Worm (Caenorhabditis elegans): ENCODE measurements around the gene W03F9.4.
A peak's percentile ranks its signal among the peaks of the same experiment; 100 is the strongest.

Gene W03F9.4

DNA sequence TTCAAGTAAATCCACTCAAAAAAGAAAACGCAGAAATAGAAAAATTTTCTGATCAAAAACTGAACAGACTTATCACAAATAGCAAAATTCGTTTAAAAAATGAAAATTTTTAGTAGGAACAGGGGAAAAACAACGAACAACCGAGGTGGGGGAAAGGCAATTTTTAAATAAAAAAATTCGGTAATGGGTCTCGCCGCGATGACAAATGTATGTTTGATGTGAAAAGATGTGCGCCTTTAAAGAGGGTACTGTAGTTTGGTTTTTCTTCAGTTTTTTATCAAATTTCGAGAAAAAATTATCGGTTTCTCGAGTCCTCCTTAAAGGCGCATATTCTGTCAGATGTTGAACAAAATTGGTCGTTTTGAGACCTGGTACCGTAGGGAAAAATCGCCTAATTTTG lies 27.3 kb downstream of the W03F9.4 start:
- no peak for TF ChIP-seq unc-3 (GFP tag; conservative IDR thresholded peaks at IDR 0.05)
- no peak for TF ChIP-seq unc-3 (tag; optimal IDR thresholded peaks at IDR 0.05)
- no peak for TF ChIP-seq sdc-2 (tag; optimal IDR thresholded peaks at IDR 0.05)
- TF ChIP-seq ceh-22 (tag; optimal IDR thresholded peaks at IDR 0.05): no peak
- no peak for TF ChIP-seq rnt-1 (tag; optimal IDR thresholded peaks at IDR 0.05)
- TF ChIP-seq K09A11.1 (tag; optimal IDR thresholded peaks at IDR 0.05; ENCODE audit: insufficient read depth): no peak

DNA sequence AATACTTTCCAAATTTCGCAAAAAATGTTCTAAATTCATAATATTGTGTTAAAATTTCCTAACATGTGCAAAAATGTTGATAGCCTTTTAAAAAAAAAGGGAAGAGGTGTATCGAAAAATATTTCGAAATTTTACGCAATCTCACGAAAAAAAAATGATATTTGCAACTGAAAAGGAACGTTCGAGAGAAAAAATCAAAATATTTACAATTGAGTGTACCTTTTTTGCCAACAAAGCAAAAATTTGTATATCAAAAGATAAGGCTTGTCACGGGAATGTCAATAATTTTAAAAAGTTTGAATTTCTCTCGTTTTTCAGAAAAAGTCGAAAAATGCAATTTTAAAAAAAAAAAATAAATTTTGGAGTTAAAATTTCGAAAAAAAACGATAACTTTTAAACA lies 27.7 kb downstream of the W03F9.4 start:
- TF ChIP-seq ahr-1 (tag; optimal IDR thresholded peaks at IDR 0.05) (no peak), ceh-19 (GFP tag; optimal IDR thresholded peaks at IDR 0.05) (no peak), C08G9.2 (tag; optimal IDR thresholded peaks at IDR 0.05) (no peak), pag-3 (tag; optimal IDR thresholded peaks at IDR 0.05; ENCODE audit: borderline replicate concordance) (no peak), T23F11.4 (GFP tag; optimal IDR thresholded peaks at IDR 0.05) (no peak), unc-42 (tag; optimal IDR thresholded peaks at IDR 0.05) (no peak), fkh-10 (GFP tag; optimal IDR thresholded peaks at IDR 0.05) (no peak), rnt-1 (tag; optimal IDR thresholded peaks at IDR 0.05) (no peak), ceh-34 (tag; optimal IDR thresholded peaks at IDR 0.05) (no peak), tbx-7 (tag; optimal IDR thresholded peaks at IDR 0.05) (no peak)

ce11 chrV:122750-123149 lies 28.4 kb downstream of the W03F9.4 start, which contains the start of gene cgp-1:
cgp-1 (minus strand) TSS chrV:122789.
- TF ChIP-seq zip-5 (tag; optimal IDR thresholded peaks at IDR 0.05) (no peak), unc-3 (GFP tag; conservative IDR thresholded peaks at IDR 0.05) (no peak), unc-3 (tag; optimal IDR thresholded peaks at IDR 0.05) (no peak), hlh-8 (tag; optimal IDR thresholded peaks at IDR 0.05) (peak; percentile 69), nfya-1 (tag; optimal IDR thresholded peaks at IDR 0.05) (peak; percentile 30), ceh-45 (GFP tag; IDR thresholded peaks at IDR 0.05) (no peak), ama-1 (optimal IDR thresholded peaks at IDR 0.05) (no peak), ceh-48 (tag; optimal IDR thresholded peaks at IDR 0.05) (no peak), pha-4 (tag; optimal IDR thresholded peaks at IDR 0.05) (no peak), tbx-2 (tag; optimal IDR thresholded peaks at IDR 0.05) (no peak), nhr-232 (tag; optimal IDR thresholded peaks at IDR 0.05) (no peak), dve-1 (tag; optimal IDR thresholded peaks at IDR 0.05) (no peak), hlh-13 (GFP tag; optimal IDR thresholded peaks at IDR 0.05) (no peak), hlh-30 (tag; optimal IDR thresholded peaks at IDR 0.05; ENCODE audit: insufficient read depth) (no peak), lin-11 (tag; optimal IDR thresholded peaks at IDR 0.05) (no peak)

DNA sequence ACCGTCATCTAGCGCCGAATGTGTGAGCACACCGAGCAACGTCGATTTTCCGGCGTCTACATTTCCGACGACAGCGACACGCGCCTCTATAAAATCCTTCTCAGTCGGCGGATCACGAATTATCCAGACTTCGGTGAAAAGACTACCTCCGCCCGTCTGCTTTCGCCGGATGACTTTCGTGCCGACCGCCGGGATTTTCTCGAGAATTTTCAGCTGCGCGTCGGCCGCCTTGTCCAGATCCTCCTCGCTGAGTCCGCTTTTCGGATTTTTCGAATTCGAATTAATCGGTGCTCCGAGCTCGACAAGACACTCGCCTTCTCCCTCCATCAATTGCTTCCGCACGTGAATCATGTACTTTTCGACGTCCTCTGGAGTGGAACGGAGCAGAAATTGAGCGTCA lies 28.9 kb downstream of the W03F9.4 start:
- no peak for TF ChIP-seq hlh-30 (tag; optimal IDR thresholded peaks at IDR 0.05; ENCODE audit: insufficient read depth)
- TF ChIP-seq odd-2 (tag; optimal IDR thresholded peaks at IDR 0.05): no peak
- no peak for TF ChIP-seq pros-1 (tag; optimal IDR thresholded peaks at IDR 0.05)
- no peak for TF ChIP-seq nhr-232 (tag; optimal IDR thresholded peaks at IDR 0.05)
- no peak for TF ChIP-seq Y22D7AL.16 (tag; optimal IDR thresholded peaks at IDR 0.05)
- no peak for TF ChIP-seq ceh-34 (tag; optimal IDR thresholded peaks at IDR 0.05)
- TF ChIP-seq pat-9 (tag; optimal IDR thresholded peaks at IDR 0.05): no peak
- TF ChIP-seq unc-42 (tag; optimal IDR thresholded peaks at IDR 0.05): no peak
- no peak for TF ChIP-seq unc-3 (GFP tag; conservative IDR thresholded peaks at IDR 0.05)
- TF ChIP-seq unc-3 (tag; optimal IDR thresholded peaks at IDR 0.05): no peak
- TF ChIP-seq elt-2 (tag; optimal IDR thresholded peaks at IDR 0.05): no peak
- TF ChIP-seq unc-55 (GFP tag; optimal IDR thresholded peaks at IDR 0.05): no peak

DNA sequence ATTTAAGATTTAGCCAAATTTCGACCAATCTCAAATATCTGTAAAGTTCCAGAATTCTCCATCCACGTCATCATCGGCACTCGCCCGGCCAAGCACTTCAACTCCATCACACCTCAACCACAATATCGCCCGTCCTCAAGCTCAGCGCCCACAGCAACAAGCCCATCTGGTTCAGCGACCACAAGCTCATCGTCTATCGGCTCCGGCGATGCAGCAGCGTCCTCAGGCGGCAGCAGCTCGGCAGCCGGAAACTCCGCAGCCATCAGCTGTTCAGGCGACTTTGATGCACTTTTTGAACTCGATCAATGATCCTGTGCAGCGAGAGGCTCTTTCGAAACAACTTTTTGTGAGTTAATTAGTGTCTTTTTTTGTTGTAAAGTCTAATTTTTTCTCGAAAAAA lies 33.9 kb downstream of the W03F9.4 start:
- TF ChIP-seq hlh-6 (tag; optimal IDR thresholded peaks at IDR 0.05) (no peak), tbx-7 (tag; optimal IDR thresholded peaks at IDR 0.05) (no peak), sox-4 (tag; optimal IDR thresholded peaks at IDR 0.05) (no peak), pqm-1 (tag; optimal IDR thresholded peaks at IDR 0.05) (no peak), fax-1 (tag; optimal IDR thresholded peaks at IDR 0.05) (no peak), K09A11.1 (tag; optimal IDR thresholded peaks at IDR 0.05; ENCODE audit: insufficient read depth) (no peak)

All from whole organism, late embryonic.